Fruit fly (Drosophila melanogaster) whole organism, wandering third instar larva: ENCODE measurements around the gene CG13251.

Experiments used
- Abd-B ChIP-seq: fragments of >200 bp; optimal IDR thresholded peaks from 2 replicates; lab custom pipeline; 2017; ENCODE audit warnings: missing biosample characterization, missing genetic modification characterization
- CG32264 ChIP-seq: fragments of 200-800 bp; sonication (Bioruptor generic); optimal IDR thresholded peaks from 2 replicates; lab custom pipeline; 2016; ENCODE audit warnings: missing biosample characterization, missing genetic modification characterization
- CG9705 ChIP-seq: fragments of 200-800 bp; sonication (Bioruptor generic); optimal IDR thresholded peaks from 2 replicates; lab custom pipeline; 2018; ENCODE audit warnings: missing biosample characterization, mild to moderate bottlenecking, missing genetic modification characterization
- CrebA ChIP-seq: fragments of 200-800 bp; sonication (Bioruptor generic); optimal IDR thresholded peaks from 2 replicates; lab custom pipeline; 2016; ENCODE audit warnings: missing biosample characterization, mild to moderate bottlenecking, missing genetic modification characterization, borderline replicate concordance
- Dfd ChIP-seq: fragments of >200 bp; optimal IDR thresholded peaks from 2 replicates; lab custom pipeline; 2017; ENCODE audit warnings: missing biosample characterization, missing genetic modification characterization
- Dif ChIP-seq: fragments of 200-275, 200-300 bp; sonication (Bioruptor generic); optimal IDR thresholded peaks from 2 replicates; lab custom pipeline; 2018; ENCODE audit warnings: missing biosample characterization, missing genetic modification characterization; ENCODE audit not compliant: partially characterized antibody
- GATAd ChIP-seq: sonication (Bioruptor generic); optimal IDR thresholded peaks from 2 replicates; lab custom pipeline; 2016; ENCODE audit warnings: missing biosample characterization, missing genetic modification characterization
- HLH106 ChIP-seq: fragments of 200-800 bp; optimal IDR thresholded peaks from 3 replicates; lab custom pipeline; 2019; ENCODE audit warnings: missing biosample characterization, mild to moderate bottlenecking, missing genetic modification characterization, moderate library complexity
- Hnf4 ChIP-seq: fragments of 200-800 bp; sonication (Bioruptor generic); optimal IDR thresholded peaks from 2 replicates; lab custom pipeline; 2016; ENCODE audit warnings: missing biosample characterization, mild to moderate bottlenecking, missing genetic modification characterization
- Hr78 ChIP-seq: fragments of >200 bp; optimal IDR thresholded peaks from 2 replicates; lab custom pipeline; 2017; ENCODE audit warnings: missing biosample characterization, missing genetic modification characterization
- Hr83 ChIP-seq: fragments of 200-300 bp; sonication (Bioruptor generic); optimal IDR thresholded peaks from 2 replicates; lab custom pipeline; 2016; ENCODE audit warnings: missing biosample characterization, mild to moderate bottlenecking, missing genetic modification characterization, moderate library complexity; ENCODE audit not compliant: poor library complexity, severe bottlenecking
- Jra ChIP-seq: sonication (Bioruptor generic); optimal IDR thresholded peaks from 2 replicates; lab custom pipeline; 2016; ENCODE audit warnings: missing biosample characterization, missing genetic modification characterization
- Mio ChIP-seq: sonication (Bioruptor generic); optimal IDR thresholded peaks from 2 replicates; lab custom pipeline; 2016; ENCODE audit warnings: missing biosample characterization, missing genetic modification characterization
- Myc ChIP-seq: fragments of >200 bp; optimal IDR thresholded peaks from 2 replicates; lab custom pipeline; 2017
- N ChIP-seq: fragments of >200 bp; optimal IDR thresholded peaks from 2 replicates; lab custom pipeline; 2018; ENCODE audit warnings: missing biosample characterization, missing external identifiers, missing genetic modification characterization
- OdsH ChIP-seq: fragments of 200-800 bp; sonication (Bioruptor generic); optimal IDR thresholded peaks from 2 replicates; lab custom pipeline; 2016; ENCODE audit warnings: missing biosample characterization, mild to moderate bottlenecking, missing genetic modification characterization
- Rel ChIP-seq, 2 experiments: fragments of 200-800 bp; sonication (Bioruptor generic) in 1 of 2; optimal IDR thresholded peaks; 2 replicates in 1 of 2; 3 replicates in 1 of 2; lab custom pipeline; 2016 to 2019; ENCODE audit warnings: mild to moderate bottlenecking in 2 of 2, missing biosample characterization in 2 of 2, missing genetic modification characterization in 2 of 2, moderate library complexity in 1 of 2
- Sp1 ChIP-seq: fragments of 200-800 bp; sonication (Bioruptor generic); optimal IDR thresholded peaks from 3 replicates; lab custom pipeline; 2019; ENCODE audit warnings: missing biosample characterization, mild to moderate bottlenecking, missing genetic modification characterization, moderate library complexity
- Vsx2 ChIP-seq: fragments of 200-300, 225-300 bp; sonication (Bioruptor generic); optimal IDR thresholded peaks from 2 replicates; lab custom pipeline; 2018; ENCODE audit warnings: missing biosample characterization, missing genetic modification characterization; ENCODE audit not compliant: partially characterized antibody
- br ChIP-seq: fragments of 200-800 bp; sonication (Bioruptor generic); optimal IDR thresholded peaks from 2 replicates; lab custom pipeline; 2016; ENCODE audit warnings: missing biosample characterization, missing genetic modification characterization
- brk ChIP-seq: fragments of 200-800 bp; sonication (Bioruptor generic); optimal IDR thresholded peaks from 2 replicates; lab custom pipeline; 2016; ENCODE audit warnings: missing biosample characterization, mild to moderate bottlenecking, missing genetic modification characterization
- dmrt93B ChIP-seq: fragments of 200-800 bp; sonication (Bioruptor generic); optimal IDR thresholded peaks from 2 replicates; lab custom pipeline; 2018; ENCODE audit warnings: missing biosample characterization, mild to moderate bottlenecking, missing genetic modification characterization
- dsf ChIP-seq: sonication (Bioruptor generic); optimal IDR thresholded peaks from 2 replicates; lab custom pipeline; 2016; ENCODE audit warnings: missing biosample characterization, missing genetic modification characterization, borderline replicate concordance
- ey ChIP-seq: fragments of 200-800 bp; sonication (Bioruptor generic); optimal IDR thresholded peaks from 2 replicates; lab custom pipeline; 2016; ENCODE audit warnings: missing biosample characterization, missing genetic modification characterization
- foxo ChIP-seq, 2 experiments: fragments of 200-800 bp; sonication (Bioruptor generic); optimal IDR thresholded peaks; 2 replicates in 1 of 2; 3 replicates in 1 of 2; lab custom pipeline; 2016 to 2017; ENCODE audit warnings: missing biosample characterization in 2 of 2, missing genetic modification characterization in 2 of 2
- fru ChIP-seq: fragments of 200-800 bp; sonication (Bioruptor generic); optimal IDR thresholded peaks from 3 replicates; lab custom pipeline; 2016; ENCODE audit warnings: missing biosample characterization, mild to moderate bottlenecking, missing genetic modification characterization
- h ChIP-seq: fragments of 200-800 bp; sonication (Bioruptor generic); optimal IDR thresholded peaks from 3 replicates; lab custom pipeline; 2016; ENCODE audit warnings: missing biosample characterization, mild to moderate bottlenecking, missing genetic modification characterization
- jim ChIP-seq: fragments of 175-275, 200-325 bp; sonication (Bioruptor generic); optimal IDR thresholded peaks from 2 replicates; lab custom pipeline; 2016; ENCODE audit warnings: missing biosample characterization, mild to moderate bottlenecking, missing genetic modification characterization
- lola ChIP-seq: fragments of >200 bp; optimal IDR thresholded peaks from 2 replicates; lab custom pipeline; 2017; ENCODE audit warnings: missing biosample characterization, missing genetic modification characterization
- pan ChIP-seq: fragments of >200 bp; optimal IDR thresholded peaks from 2 replicates; lab custom pipeline; 2017
- psq ChIP-seq: fragments of 200-800 bp; sonication (Bioruptor generic); optimal IDR thresholded peaks from 3 replicates; lab custom pipeline; 2017; ENCODE audit warnings: missing biosample characterization, mild to moderate bottlenecking, missing genetic modification characterization, moderate library complexity
- rgr ChIP-seq: fragments of 200-800 bp; sonication (Bioruptor generic); optimal IDR thresholded peaks from 3 replicates; lab custom pipeline; 2016; ENCODE audit warnings: missing biosample characterization, mild to moderate bottlenecking, missing genetic modification characterization
- sage ChIP-seq: fragments of 200-800 bp; sonication (Bioruptor generic); optimal IDR thresholded peaks from 2 replicates; lab custom pipeline; 2016; ENCODE audit warnings: missing biosample characterization, mild to moderate bottlenecking, missing genetic modification characterization
- sv ChIP-seq: fragments of 200-800 bp; sonication (Bioruptor generic); optimal IDR thresholded peaks from 3 replicates; lab custom pipeline; 2016; ENCODE audit warnings: missing biosample characterization, missing genetic modification characterization
- usp ChIP-seq: fragments of >200 bp; optimal IDR thresholded peaks from 2 replicates; lab custom pipeline; 2017; ENCODE audit warnings: missing biosample characterization, missing genetic modification characterization
- woc ChIP-seq: sonication (Bioruptor generic); optimal IDR thresholded peaks from 2 replicates; lab custom pipeline; 2016; ENCODE audit warnings: missing biosample characterization, mild to moderate bottlenecking, missing genetic modification characterization

Gene CG13251

DNA sequence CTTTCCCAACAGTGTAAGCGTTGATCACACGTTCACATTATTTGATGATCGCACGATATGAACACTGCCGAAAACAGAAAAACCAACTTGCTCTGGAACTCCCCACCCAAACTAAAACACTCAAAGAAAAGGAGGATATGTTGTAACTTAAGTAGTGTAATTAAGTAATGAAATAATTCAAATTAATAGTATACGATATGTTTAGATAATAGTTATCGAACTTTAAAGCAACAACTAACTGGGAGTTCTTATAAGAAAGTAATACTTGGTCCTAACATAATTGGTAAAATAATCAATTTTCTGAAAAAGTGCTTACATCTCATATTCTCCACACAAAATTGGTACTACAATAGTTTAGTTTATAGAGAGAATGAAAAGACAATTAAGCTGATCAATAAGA, 20.1 kb downstream of the CG13251 start:
- TF ChIP-seq Hnf4 (GFP tag; lab: Kevin White, UChicago) (peak; percentile 8), Jra (GFP tag; lab: Kevin White, UChicago) (no peak), psq (GFP tag; lab: Kevin White, UChicago) (peak; percentile 8), OdsH (GFP tag; lab: Kevin White, UChicago) (peak; percentile 1), dsf (GFP tag; lab: Kevin White, UChicago) (no peak), Rel (GFP tag; optimal IDR thresholded peaks at IDR 0.05; lab: Kevin White, UChicago) (no peak), Rel (tag; optimal IDR thresholded peaks at IDR 0.05; lab: Kevin White, UChicago) (no peak), woc (peak; percentile 14), Sp1 (GFP tag; lab: Kevin White, UChicago) (peak; percentile 10), br (GFP tag; lab: Kevin White, UChicago) (no peak)

DNA sequence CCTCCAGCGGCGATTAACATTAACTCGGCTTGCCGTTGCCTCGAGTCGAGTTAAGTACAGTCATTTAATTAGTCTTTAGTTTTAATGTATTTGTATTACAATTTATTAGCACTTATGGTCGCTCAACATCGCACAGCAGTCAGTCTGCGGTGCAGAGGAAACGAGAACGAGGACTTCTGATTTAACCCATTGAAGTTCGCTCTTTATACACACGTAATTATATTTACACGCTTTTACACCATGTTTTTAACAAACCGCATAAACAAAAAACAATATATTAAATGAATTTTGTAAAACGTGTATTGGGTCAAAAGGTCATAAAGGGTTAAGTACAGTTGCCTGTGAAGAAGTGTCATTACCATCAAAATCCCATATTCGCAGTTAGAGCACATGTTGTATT, 24.2 kb downstream of the CG13251 start:
- TF ChIP-seq foxo (GFP tag; optimal IDR thresholded peaks at IDR 0.05; lab: Kevin White, UChicago) (no peak), lola (GFP tag; lab: Kevin White, UChicago) (no peak), HLH106 (tag; lab: Kevin White, UChicago) (no peak), Mio (GFP tag; lab: Kevin White, UChicago) (no peak), Dif (GFP tag; lab: Kevin White, UChicago) (no peak), fru (GFP tag; lab: Kevin White, UChicago) (no peak), psq (GFP tag; lab: Kevin White, UChicago) (no peak), CG32264 (GFP tag; lab: Kevin White, UChicago) (no peak), pan (lab: Kevin White, UChicago) (no peak), OdsH (GFP tag; lab: Kevin White, UChicago) (no peak), N (no peak), rgr (GFP tag; lab: Kevin White, UChicago) (no peak), Jra (GFP tag; lab: Kevin White, UChicago) (no peak), ey (GFP tag; lab: Kevin White, UChicago) (no peak), usp (no peak), sv (GFP tag; lab: Kevin White, UChicago) (no peak), CG9705 (GFP tag; lab: Kevin White, UChicago) (no peak), Myc (lab: Kevin White, UChicago) (no peak), GATAd (GFP tag; lab: Kevin White, UChicago) (no peak)

DNA sequence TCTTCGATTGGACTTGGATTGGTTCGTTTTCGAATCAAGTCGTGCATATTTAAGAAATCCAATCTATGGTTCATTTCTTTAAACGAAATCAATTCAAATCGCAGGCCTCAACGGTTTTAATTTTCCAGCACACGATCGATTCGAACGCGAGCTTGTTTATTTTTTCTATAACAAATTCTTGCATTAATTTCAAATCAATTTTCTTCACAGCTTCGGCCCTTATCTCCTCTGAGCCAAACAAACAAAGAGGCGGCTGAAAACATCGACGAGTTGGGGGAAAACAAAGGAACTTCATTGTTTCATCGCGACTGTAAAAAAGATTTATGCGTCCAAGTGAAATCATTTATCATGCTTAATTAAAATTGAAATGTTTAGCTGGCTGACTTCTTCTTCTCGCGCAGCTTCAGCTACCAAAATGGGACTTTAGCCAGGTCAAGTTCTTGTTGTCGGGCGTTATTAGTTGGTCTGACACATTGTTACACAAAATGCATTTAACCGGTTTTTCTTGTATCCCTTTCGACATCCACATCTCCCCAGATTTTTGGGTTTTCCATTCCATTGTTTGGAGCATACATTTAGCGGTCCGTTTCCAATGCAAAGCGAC, 25.0 kb downstream of the CG13251 start:
- TF ChIP-seq usp (no peak), Myc (lab: Kevin White, UChicago) (no peak), Sp1 (GFP tag; lab: Kevin White, UChicago) (no peak), CG9705 (GFP tag; lab: Kevin White, UChicago) (no peak), Vsx2 (no peak), fru (GFP tag; lab: Kevin White, UChicago) (no peak), Hnf4 (GFP tag; lab: Kevin White, UChicago) (no peak), GATAd (GFP tag; lab: Kevin White, UChicago) (no peak), Mio (GFP tag; lab: Kevin White, UChicago) (no peak), Dif (GFP tag; lab: Kevin White, UChicago) (no peak), foxo (GFP tag; optimal IDR thresholded peaks at IDR 0.05; lab: Kevin White, UChicago) (no peak), Rel (GFP tag; optimal IDR thresholded peaks at IDR 0.05; lab: Kevin White, UChicago) (no peak), Rel (tag; optimal IDR thresholded peaks at IDR 0.05; lab: Kevin White, UChicago) (no peak), h (no peak), brk (GFP tag; lab: Kevin White, UChicago) (no peak), dmrt93B (GFP tag; lab: Kevin White, UChicago) (no peak), CrebA (GFP tag; lab: Kevin White, UChicago) (no peak)
- TF ChIP-seq, all 38 proteins: peak for 0

DNA sequence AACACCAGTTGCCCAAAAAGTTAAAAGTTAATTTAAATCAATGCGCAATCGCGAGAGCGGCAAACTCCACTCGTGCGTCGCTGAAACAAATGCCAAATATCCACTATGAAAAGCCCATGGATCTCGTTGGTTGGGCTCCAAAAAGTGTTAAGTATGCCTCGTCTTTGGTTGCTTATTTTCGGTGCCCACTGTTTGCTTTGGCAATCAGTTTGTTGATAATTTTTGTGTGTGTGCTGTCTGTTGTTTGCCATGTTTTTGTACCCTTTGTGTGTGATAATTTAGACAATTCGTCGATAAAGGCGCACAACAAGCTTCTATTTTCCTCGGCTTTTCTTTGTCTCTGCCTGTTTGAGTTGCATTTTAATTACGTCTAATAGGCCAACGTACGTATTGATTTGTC, 27.0 kb downstream of the CG13251 start:
- TF ChIP-seq rgr (GFP tag; lab: Kevin White, UChicago) (no peak), GATAd (GFP tag; lab: Kevin White, UChicago) (no peak), jim (GFP tag; lab: Kevin White, UChicago) (no peak), brk (GFP tag; lab: Kevin White, UChicago) (no peak), Vsx2 (no peak), usp (no peak), Dfd (GFP tag; lab: Kevin White, UChicago) (no peak), Abd-B (GFP tag; lab: Kevin White, UChicago) (no peak), Hnf4 (GFP tag; lab: Kevin White, UChicago) (no peak), Hr83 (GFP tag; lab: Kevin White, UChicago) (no peak), Hr78 (GFP tag; lab: Kevin White, UChicago) (no peak), sage (no peak), CrebA (GFP tag; lab: Kevin White, UChicago) (no peak)
